Worm (Caenorhabditis elegans) whole organism, L4 larva: ENCODE data around the gene Y4C6B.2.

Experiments
- ZK337.2 ChIP-seq: fragments of 200-800 bp; sonication (Bioruptor generic); IDR thresholded peaks from 2 replicates; pipeline ENCODE4 v1.3.6; 2022; ENCODE audit warnings: missing genetic modification reagents, missing genetic modification characterization, missing compliant biosample characterization
- egl-43 ChIP-seq: fragments of 200-800 bp; sonication (Bioruptor generic); IDR thresholded peaks from 2 replicates; pipeline ENCODE4 v1.3.6; 2022; ENCODE audit warnings: missing genetic modification reagents, missing genetic modification characterization, missing compliant biosample characterization
- hmg-1.1 ChIP-seq: fragments of 200-800 bp; sonication (Bioruptor generic); IDR thresholded peaks from 2 replicates; pipeline ENCODE4 v1.3.6; 2022; ENCODE audit warnings: missing genetic modification reagents, missing genetic modification characterization, missing compliant biosample characterization
- lin-38 ChIP-seq: fragments of 200-800 bp; sonication (Bioruptor generic); IDR thresholded peaks from 2 replicates; pipeline ENCODE4 v1.3.6; 2022; ENCODE audit warnings: missing genetic modification reagents, missing genetic modification characterization, missing compliant biosample characterization
- mdl-1 ChIP-seq, 2 experiments: fragments of 150-350 bp in 1 of 2; sonication (generic microtip) in 1 of 2; optimal IDR thresholded peaks; 2 replicates each; lab custom pipeline; 2014 to 2017; ENCODE audit warnings: missing biosample characterization in 2 of 2, missing genetic modification characterization in 2 of 2
- vab-7 ChIP-seq: fragments of 200-800 bp; sonication (Bioruptor generic); IDR thresholded peaks from 2 replicates; pipeline ENCODE4 v1.3.6; 2022; ENCODE audit warnings: missing genetic modification reagents, missing genetic modification characterization, missing compliant biosample characterization

The Y4C6B.2 gene

ce11 chrIV:5393566-5393965 lies 54.2 kb downstream of the Y4C6B.2 start (continued):
- TF ChIP-seq hmg-1.1 (GFP tag; lab: Robert Waterston, UW) (no peak), vab-7 (GFP tag; lab: Robert Waterston, UW) (no peak), egl-43 (no peak), mdl-1 (tag; optimal IDR thresholded peaks at IDR 0.05; lab: Kevin White, UChicago) (no peak), lin-38 (peak; percentile 34; the same call in 1 of the 2 replicates), ZK337.2 (GFP tag; lab: Robert Waterston, UW) (no peak)
